Worm (Caenorhabditis elegans) whole organism, L1 larva: ENCODE results near the gene let-23.

Experiments used
- aly-2 ChIP-seq: fragments of 150-350 bp; optimal IDR thresholded peaks from 2 replicates; lab custom pipeline; 2014; ENCODE audit warnings: missing biosample characterization, missing genetic modification characterization
- blmp-1 ChIP-seq: fragments of 150-350 bp; optimal IDR thresholded peaks from 2 replicates; lab custom pipeline; 2014; ENCODE audit warnings: missing biosample characterization, missing genetic modification characterization
- elt-3 ChIP-seq, 6 experiments: fragments of 150-350 bp in 1 of 6; sonication (generic microtip); optimal IDR thresholded peaks; 2 replicates each; lab custom pipeline; 2017 to 2018; ENCODE audit warnings: missing biosample characterization in 6 of 6, missing genetic modification characterization in 6 of 6, inconsistent platforms in 1 of 6
- lin-39 ChIP-seq: fragments of 150-350 bp; optimal IDR thresholded peaks from 2 replicates; lab custom pipeline; 2014; ENCODE audit warnings: missing biosample characterization, missing genetic modification reagents, missing genetic modification characterization
- mdl-1 ChIP-seq, 2 experiments: fragments of 150-350 bp; optimal IDR thresholded peaks; 2 replicates each; lab custom pipeline; 2014 to 2017; ENCODE audit warnings: missing biosample characterization in 2 of 2, missing genetic modification characterization in 2 of 2, inconsistent platforms in 1 of 2
- nhr-11 ChIP-seq: fragments of 150-350 bp; optimal IDR thresholded peaks from 2 replicates; lab custom pipeline; 2014; ENCODE audit warnings: missing biosample characterization, missing genetic modification characterization
- pag-3 ChIP-seq: sonication (generic microtip); optimal IDR thresholded peaks from 2 replicates; lab custom pipeline; 2017; ENCODE audit warnings: missing genetic modification characterization, mild to moderate bottlenecking, missing compliant biosample characterization, antibody characterized with exemption, borderline replicate concordance; ENCODE audit not compliant: insufficient read depth
- pqm-1 ChIP-seq: sonication (generic microtip); optimal IDR thresholded peaks from 3 replicates; lab custom pipeline; 2017; ENCODE audit warnings: missing biosample characterization, missing genetic modification characterization
- tbx-2 ChIP-seq: sonication (generic microtip); optimal IDR thresholded peaks from 2 replicates; lab custom pipeline; 2016; ENCODE audit warnings: missing genetic modification characterization, missing compliant biosample characterization
- unc-98 ChIP-seq: fragments of 200-800 bp; sonication (Bioruptor generic); IDR thresholded peaks from 2 replicates; pipeline ENCODE4 v1.3.6; 2022; ENCODE audit warnings: missing genetic modification characterization, missing compliant biosample characterization
- ztf-11 ChIP-seq, 2 experiments: sonication (generic microtip); optimal IDR thresholded peaks; 2 replicates each; lab custom pipeline; 2016 to 2017; ENCODE audit warnings: missing genetic modification characterization in 2 of 2, missing biosample characterization in 1 of 2, missing compliant biosample characterization in 1 of 2

ce11 chrII:9160197-9160806 lies 37.0 kb upstream of the let-23 start:
- peak; percentile 34 for TF ChIP-seq tbx-2
- no peak for TF ChIP-seq ztf-11 (tag; optimal IDR thresholded peaks at IDR 0.05; lab: Kevin White, UChicago)
- peak in 1 of 2 experiments; percentile 58 for TF ChIP-seq mdl-1 (tag; optimal IDR thresholded peaks at IDR 0.05; lab: Kevin White, UChicago)
- TF ChIP-seq nhr-11 (tag; lab: Kevin White, UChicago) = no peak
- no peak for TF ChIP-seq pqm-1 (tag; lab: Kevin White, UChicago)
- no peak for TF ChIP-seq aly-2 (tag; lab: Kevin White, UChicago)
- no peak for TF ChIP-seq lin-39
- TF ChIP-seq pag-3 (tag; lab: Kevin White, UChicago) = no peak
- TF ChIP-seq unc-98 (GFP tag; lab: Robert Waterston, UW) = no peak
- TF ChIP-seq elt-3 (tag; optimal IDR thresholded peaks at IDR 0.05; lab: Kevin White, UChicago) = peak in 5 of 6 experiments; percentile 18 to 96 (median 82)
- TF ChIP-seq blmp-1 = peak; percentile 89
